Worm (Caenorhabditis elegans) whole organism, L3 larva: Measurements from ENCODE around the gene F18E3.10.

ENCODE experiments used
- ZK546.5 ChIP-seq: sonication (generic microtip); optimal IDR thresholded peaks from 2 replicates; lab custom pipeline; 2017; ENCODE audit warnings: missing biosample characterization, missing genetic modification characterization
- ama-1 ChIP-seq: fragments of 150-350 bp; optimal IDR thresholded peaks from 2 replicates; lab custom pipeline; 2018
- ceh-16 ChIP-seq: sonication (generic microtip); optimal IDR thresholded peaks from 2 replicates; lab custom pipeline; 2017; ENCODE audit warnings: missing biosample characterization, missing genetic modification characterization
- elt-2 ChIP-seq: sonication (generic microtip); optimal IDR thresholded peaks from 2 replicates; lab custom pipeline; 2016; ENCODE audit warnings: missing genetic modification reagents, mild to moderate bottlenecking, missing genetic modification characterization, missing compliant biosample characterization
- fos-1 ChIP-seq: fragments of 150-350 bp; optimal IDR thresholded peaks from 2 replicates; lab custom pipeline; 2014; ENCODE audit warnings: missing biosample characterization, missing genetic modification characterization
- lin-39 ChIP-seq: fragments of 150-350 bp; optimal IDR thresholded peaks from 2 replicates; lab custom pipeline; 2018; ENCODE audit warnings: missing biosample characterization, missing genetic modification reagents, missing genetic modification characterization
- lsy-12 ChIP-seq: sonication (generic microtip); optimal IDR thresholded peaks from 2 replicates; lab custom pipeline; 2016; ENCODE audit warnings: mild to moderate bottlenecking, missing genetic modification characterization, missing compliant biosample characterization
- nhr-12 ChIP-seq: fragments of 150-350 bp; optimal IDR thresholded peaks from 2 replicates; lab custom pipeline; 2014; ENCODE audit warnings: missing biosample characterization, missing genetic modification characterization
- nhr-237 ChIP-seq: fragments of 150-350 bp; optimal IDR thresholded peaks from 2 replicates; lab custom pipeline; 2014; ENCODE audit warnings: missing biosample characterization, missing genetic modification characterization
- nhr-28 ChIP-seq: fragments of 150-350 bp; optimal IDR thresholded peaks from 2 replicates; lab custom pipeline; 2014; ENCODE audit warnings: missing biosample characterization, missing genetic modification characterization
- snpc-4 ChIP-seq: fragments of 150-350 bp; optimal IDR thresholded peaks from 2 replicates; lab custom pipeline; 2014; ENCODE audit warnings: missing biosample characterization, missing genetic modification characterization
- tbx-2 ChIP-seq: sonication (generic microtip); optimal IDR thresholded peaks from 2 replicates; lab custom pipeline; 2016; ENCODE audit warnings: mild to moderate bottlenecking, missing genetic modification characterization, missing compliant biosample characterization
- unc-62 ChIP-seq: fragments of 150-350 bp; sonication (generic microtip); optimal IDR thresholded peaks from 4 replicates; lab custom pipeline; 2014; ENCODE audit warnings: missing biosample characterization, missing genetic modification reagents, missing genetic modification characterization

- no peak for TF ChIP-seq lsy-12 (tag; lab: Kevin White, UChicago)
- TF ChIP-seq ama-1 (lab: Kevin White, UChicago) = peak; percentile 83
- no peak for TF ChIP-seq tbx-2 (tag; lab: Kevin White, UChicago)
- no peak for TF ChIP-seq snpc-4 (tag; lab: Kevin White, UChicago)
- TF ChIP-seq nhr-12 = no peak
- no peak for TF ChIP-seq lin-39 (tag; lab: Kevin White, UChicago)
- no peak for TF ChIP-seq nhr-28 (tag; lab: Kevin White, UChicago)
- TF ChIP-seq nhr-237 (tag; lab: Kevin White, UChicago) = no peak
- no peak for TF ChIP-seq ZK546.5 (tag; lab: Kevin White, UChicago)
- TF ChIP-seq elt-2 (tag; lab: Kevin White, UChicago) = no peak
- no peak for TF ChIP-seq unc-62 (GFP tag; lab: Kevin White, UChicago)
- no peak for TF ChIP-seq fos-1 (tag; lab: Kevin White, UChicago)
- no peak for TF ChIP-seq ceh-16 (tag; lab: Kevin White, UChicago)
These were observed 9.3 kb downstream of the F18E3.10 start, which contains the start of gene F18E3.12 for ce11 chrV:7414909-7415308.
